Worm (Caenorhabditis elegans) whole organism, mixed stage, embryonic: Measurements from ENCODE around the gene cutl-26.

Experiments used
- ces-1 ChIP-seq: fragments of 150-350 bp; optimal IDR thresholded peaks from 2 replicates; lab custom pipeline; 2014; ENCODE audit warnings: missing biosample characterization, missing genetic modification reagents, missing genetic modification characterization
- mep-1 ChIP-seq: fragments of 150-350 bp; optimal IDR thresholded peaks from 2 replicates; lab custom pipeline; 2017; ENCODE audit warnings: missing biosample characterization, missing genetic modification reagents, missing genetic modification characterization, inconsistent platforms
- nhr-28 ChIP-seq: fragments of 150-350 bp; optimal IDR thresholded peaks from 2 replicates; lab custom pipeline; 2014; ENCODE audit warnings: missing biosample characterization, missing genetic modification characterization
- ztf-11 ChIP-seq: fragments of 150-350 bp; optimal IDR thresholded peaks from 2 replicates; lab custom pipeline; 2014; ENCODE audit warnings: missing biosample characterization, missing genetic modification characterization

DNA sequence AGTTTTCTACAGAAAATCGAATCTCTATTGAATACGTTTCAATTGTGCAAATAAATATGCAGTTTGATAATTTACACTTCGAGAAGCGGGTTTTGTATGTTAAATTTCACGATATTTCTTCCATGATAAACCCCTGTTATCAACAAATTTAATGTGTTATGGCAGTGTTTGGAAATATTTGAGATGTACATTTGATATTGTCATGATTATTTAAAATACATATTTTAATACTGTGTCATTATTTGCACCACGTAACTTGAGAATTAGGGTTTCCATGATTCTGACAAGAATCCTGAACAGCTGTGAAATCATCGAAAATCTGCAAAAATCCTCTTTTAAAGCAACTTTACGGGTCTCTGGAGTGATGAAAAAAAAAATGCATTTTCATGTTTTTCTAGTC is 37.1 kb downstream of the cutl-26 start, which contains the start of gene K11H12.11:
- TF ChIP-seq nhr-28 (no peak), ces-1 (GFP tag; lab: Kevin White, UChicago) (no peak), mep-1 (tag; lab: Kevin White, UChicago) (no peak), ztf-11 (tag; lab: Kevin White, UChicago) (no peak)
